Worm (Caenorhabditis elegans): ENCODE measurements around the gene spp-26.

ce11 chrV:6538323-6538722 lies 20.7 kb downstream of the spp-26 start:
- TF ChIP-seq ets-7 (tag; optimal IDR thresholded peaks at IDR 0.05) (no peak), ama-1 (optimal IDR thresholded peaks at IDR 0.05) (no peak), ceh-36 (tag; optimal IDR thresholded peaks at IDR 0.05) (no peak)

Measured in whole organism, early embryonic.